Fruit fly (Drosophila melanogaster) whole organism, prepupa: ENCODE data around the gene Theg.

Experiments used
- Blimp-1 ChIP-seq: fragments of 200-800 bp; sonication (Bioruptor generic); optimal IDR thresholded peaks from 3 replicates; lab custom pipeline; 2017; ENCODE audit warnings: missing biosample characterization, missing genetic modification characterization, mild to moderate bottlenecking, moderate library complexity, missing genetic modification reagents
- CG10631 ChIP-seq: fragments of 200-800 bp; sonication (Bioruptor generic); optimal IDR thresholded peaks from 2 replicates; lab custom pipeline; 2016; ENCODE audit warnings: missing biosample characterization, missing genetic modification characterization
- CG10669 ChIP-seq: fragments of 200-800 bp; sonication (Bioruptor generic); optimal IDR thresholded peaks from 3 replicates; lab custom pipeline; 2018; ENCODE audit warnings: missing biosample characterization, mild to moderate bottlenecking, missing genetic modification characterization, moderate library complexity
- CG11294 ChIP-seq: fragments of 200-800 bp; sonication (Bioruptor generic); IDR thresholded peaks from 2 replicates; pipeline ENCODE4 v1.3.6; 2022; ENCODE audit warnings: missing biosample characterization, missing genetic modification characterization
- CG11762 ChIP-seq: fragments of 200-800 bp; sonication (Bioruptor generic); optimal IDR thresholded peaks from 3 replicates; lab custom pipeline; 2016; ENCODE audit warnings: missing biosample characterization, missing genetic modification characterization; ENCODE audit not compliant: insufficient read depth
- CG11902 ChIP-seq: fragments of 200-800 bp; sonication (Bioruptor generic); optimal IDR thresholded peaks from 3 replicates; lab custom pipeline; 2016; ENCODE audit warnings: missing biosample characterization, missing genetic modification characterization
- CG15336 ChIP-seq: fragments of 200-800 bp; sonication (Bioruptor generic); IDR thresholded peaks from 2 replicates; pipeline ENCODE4 v1.3.6; 2022; ENCODE audit warnings: missing biosample characterization, missing genetic modification characterization
- CG16779 ChIP-seq: fragments of 200-800 bp; sonication (Bioruptor generic); optimal IDR thresholded peaks from 3 replicates; lab custom pipeline; 2017; ENCODE audit warnings: missing biosample characterization, mild to moderate bottlenecking, missing genetic modification characterization
- CG3032 ChIP-seq: fragments of 200-800 bp; optimal IDR thresholded peaks from 2 replicates; lab custom pipeline; 2019; ENCODE audit warnings: missing biosample characterization, mild to moderate bottlenecking, missing genetic modification characterization, moderate library complexity
- CG31627 ChIP-seq: fragments of 200-800 bp; sonication (Bioruptor generic); optimal IDR thresholded peaks from 3 replicates; lab custom pipeline; 2016; ENCODE audit warnings: missing biosample characterization, missing genetic modification characterization
- CG32006 ChIP-seq: fragments of 200-800 bp; sonication (Bioruptor generic); optimal IDR thresholded peaks from 3 replicates; lab custom pipeline; 2017; ENCODE audit warnings: missing biosample characterization, mild to moderate bottlenecking, missing genetic modification characterization
- CG34406 ChIP-seq: fragments of 200-800 bp; sonication (Bioruptor generic); optimal IDR thresholded peaks from 3 replicates; lab custom pipeline; 2016; ENCODE audit warnings: missing biosample characterization, missing genetic modification characterization
- CG4318 ChIP-seq: fragments of 200-800 bp; sonication (Bioruptor generic); optimal IDR thresholded peaks from 3 replicates; lab custom pipeline; 2017; ENCODE audit warnings: missing biosample characterization, mild to moderate bottlenecking, missing genetic modification characterization
- CG6163 ChIP-seq: fragments of 200-800 bp; sonication (Bioruptor generic); IDR thresholded peaks from 3 replicates; pipeline ENCODE4 v1.3.6; 2022; ENCODE audit warnings: missing biosample characterization, missing genetic modification characterization
- CG6276 ChIP-seq: fragments of 200-800 bp; sonication (Bioruptor generic); optimal IDR thresholded peaks from 2 replicates; lab custom pipeline; 2017; ENCODE audit warnings: missing biosample characterization, mild to moderate bottlenecking, missing genetic modification characterization
- CG6808 ChIP-seq: fragments of 200-800 bp; sonication (Bioruptor generic); optimal IDR thresholded peaks from 3 replicates; lab custom pipeline; 2017; ENCODE audit warnings: missing biosample characterization, missing genetic modification characterization, mild to moderate bottlenecking, moderate library complexity, missing genetic modification reagents
- CG8119 ChIP-seq: fragments of 200-800 bp; sonication (Bioruptor generic); IDR thresholded peaks from 3 replicates; pipeline ENCODE4 v1.3.6; 2022; ENCODE audit warnings: missing biosample characterization, missing genetic modification characterization
- CG8319 ChIP-seq: fragments of 200-800 bp; sonication (Bioruptor generic); optimal IDR thresholded peaks from 3 replicates; lab custom pipeline; 2016; ENCODE audit warnings: missing biosample characterization, missing genetic modification characterization
- CG8632 ChIP-seq: fragments of 200-800 bp; sonication (Bioruptor generic); optimal IDR thresholded peaks from 3 replicates; lab custom pipeline; 2016; ENCODE audit warnings: missing biosample characterization, missing genetic modification characterization
- CG9139 ChIP-seq: fragments of 200-800 bp; sonication (Bioruptor generic); optimal IDR thresholded peaks from 3 replicates; lab custom pipeline; 2017; ENCODE audit warnings: missing biosample characterization, mild to moderate bottlenecking, missing genetic modification characterization
- Eip75B ChIP-seq: fragments of 200-800 bp; sonication (Bioruptor generic); optimal IDR thresholded peaks from 3 replicates; lab custom pipeline; 2016; ENCODE audit warnings: missing biosample characterization, missing genetic modification characterization
- Eip78C ChIP-seq: fragments of 200-800 bp; sonication (Bioruptor generic); peaks from one replicate; lab custom pipeline; 2016; ENCODE audit warnings: missing biosample characterization, missing genetic modification characterization
- Gug ChIP-seq: fragments of 200-800 bp; sonication (Bioruptor generic); IDR thresholded peaks from 2 replicates; pipeline ENCODE4 v1.3.6; 2022; ENCODE audit warnings: missing biosample characterization, missing genetic modification characterization
- Hr38 ChIP-seq: sonication (Bioruptor generic); optimal IDR thresholded peaks from 2 replicates; lab custom pipeline; 2016; ENCODE audit warnings: missing biosample characterization, missing genetic modification characterization
- Hr39 ChIP-seq: fragments of 200-800 bp; sonication (Bioruptor generic); optimal IDR thresholded peaks from 2 replicates; lab custom pipeline; 2016; ENCODE audit warnings: missing biosample characterization, missing genetic modification characterization
- Hr4 ChIP-seq: fragments of 200-800 bp; sonication (Bioruptor generic); optimal IDR thresholded peaks from 3 replicates; lab custom pipeline; 2016; ENCODE audit warnings: missing biosample characterization, missing genetic modification characterization
- Lpt ChIP-seq: fragments of 200-800 bp; sonication (Bioruptor generic); optimal IDR thresholded peaks from 3 replicates; lab custom pipeline; 2016; ENCODE audit warnings: missing biosample characterization, missing genetic modification characterization
- OdsH ChIP-seq: fragments of 200-800 bp; sonication (Bioruptor generic); optimal IDR thresholded peaks from 3 replicates; lab custom pipeline; 2016; ENCODE audit warnings: missing biosample characterization, missing genetic modification characterization
- Smox ChIP-seq: fragments of 200-800 bp; sonication (Bioruptor generic); optimal IDR thresholded peaks from 3 replicates; lab custom pipeline; 2016; ENCODE audit warnings: missing biosample characterization, missing genetic modification characterization
- Sox102F ChIP-seq: fragments of 200-800 bp; sonication (Bioruptor generic); optimal IDR thresholded peaks from 2 replicates; lab custom pipeline; 2016; ENCODE audit warnings: missing biosample characterization, mild to moderate bottlenecking, missing genetic modification characterization
- Sox15 ChIP-seq: fragments of 200-800 bp; sonication (Bioruptor generic); optimal IDR thresholded peaks from 3 replicates; lab custom pipeline; 2016; ENCODE audit warnings: missing biosample characterization, missing genetic modification characterization
- acj6 ChIP-seq: fragments of 200-800 bp; sonication (Bioruptor generic); optimal IDR thresholded peaks from 3 replicates; lab custom pipeline; 2016; ENCODE audit warnings: missing biosample characterization, missing genetic modification characterization
- cyc ChIP-seq: fragments of 200-800 bp; sonication (Bioruptor generic); optimal IDR thresholded peaks from 3 replicates; lab custom pipeline; 2016; ENCODE audit warnings: missing biosample characterization, missing genetic modification characterization
- dac ChIP-seq: fragments of 200-800 bp; sonication (Bioruptor generic); optimal IDR thresholded peaks from 2 replicates; lab custom pipeline; 2017; ENCODE audit warnings: missing biosample characterization, mild to moderate bottlenecking, missing genetic modification characterization
- dsx ChIP-seq: fragments of 200-800 bp; optimal IDR thresholded peaks from 3 replicates; lab custom pipeline; 2019; ENCODE audit warnings: missing biosample characterization, mild to moderate bottlenecking, missing genetic modification characterization, moderate library complexity; ENCODE audit not compliant: poor library complexity, severe bottlenecking
- eg ChIP-seq: fragments of 200-800 bp; sonication (Bioruptor generic); IDR thresholded peaks from 3 replicates; pipeline ENCODE4 v1.3.6; 2022; ENCODE audit warnings: missing biosample characterization, missing genetic modification characterization
- fd59A ChIP-seq: fragments of 200-800 bp; sonication (Bioruptor generic); optimal IDR thresholded peaks from 2 replicates; lab custom pipeline; 2017; ENCODE audit warnings: missing biosample characterization, mild to moderate bottlenecking, missing genetic modification characterization, missing genetic modification reagents
- lz ChIP-seq: fragments of 200-800 bp; sonication (Bioruptor generic); optimal IDR thresholded peaks from 3 replicates; lab custom pipeline; 2016; ENCODE audit warnings: missing biosample characterization, missing genetic modification characterization
- net ChIP-seq: fragments of 200-800 bp; sonication (Bioruptor generic); optimal IDR thresholded peaks from 3 replicates; lab custom pipeline; 2016; ENCODE audit warnings: missing biosample characterization, missing genetic modification characterization
- salr ChIP-seq, 2 experiments: fragments of 200-800 bp; sonication (Bioruptor generic); optimal IDR thresholded peaks; 3 replicates each; lab custom pipeline; 2016 to 2018; ENCODE audit warnings: missing biosample characterization in 2 of 2, missing genetic modification characterization in 2 of 2, mild to moderate bottlenecking in 1 of 2
- ss ChIP-seq, 2 experiments: fragments of 200-800 bp; sonication (Bioruptor generic); optimal IDR thresholded peaks; 2 replicates in 1 of 2; 3 replicates in 1 of 2; lab custom pipeline; 2017 to 2018; ENCODE audit warnings: mild to moderate bottlenecking in 2 of 2, missing biosample characterization in 2 of 2, missing genetic modification characterization in 2 of 2, moderate library complexity in 1 of 2
- svp ChIP-seq: fragments of 200-800 bp; sonication (Bioruptor generic); peaks from one replicate; lab custom pipeline; 2016; ENCODE audit warnings: missing biosample characterization, missing genetic modification characterization

Gene Theg

dm6 chr3R:21970538-21971080 lies 43.9 kb upstream of the Theg start (continued):
- TF ChIP-seq CG11762 (GFP tag; lab: Kevin White, UChicago): no peak
- no peak for TF ChIP-seq Eip78C
- TF ChIP-seq Lpt (GFP tag; lab: Kevin White, UChicago): no peak
- no peak for TF ChIP-seq CG11294 (GFP tag; lab: Robert Waterston, UW)
- no peak for TF ChIP-seq CG32006 (GFP tag; lab: Kevin White, UChicago)
- no peak for TF ChIP-seq Hr39
- TF ChIP-seq CG8319 (GFP tag; lab: Kevin White, UChicago): no peak
- TF ChIP-seq CG31627 (GFP tag; lab: Kevin White, UChicago): no peak
- TF ChIP-seq OdsH (GFP tag; lab: Kevin White, UChicago): no peak
- TF ChIP-seq ss (GFP tag; optimal IDR thresholded peaks at IDR 0.05; lab: Kevin White, UChicago): peak in 1 of 2 experiments; percentile 20
- no peak for TF ChIP-seq cyc (GFP tag; lab: Kevin White, UChicago)
- TF ChIP-seq lz (GFP tag; lab: Kevin White, UChicago): no peak
- TF ChIP-seq CG4318 (GFP tag; lab: Kevin White, UChicago): no peak
- TF ChIP-seq svp: peak; percentile 69
- no peak for TF ChIP-seq CG6276 (GFP tag; lab: Kevin White, UChicago)
- no peak for TF ChIP-seq CG3032 (tag; lab: Kevin White, UChicago)
- TF ChIP-seq CG34406 (GFP tag; lab: Kevin White, UChicago): no peak

dm6 chr3R:21971141-21971540 lies 43.4 kb upstream of the Theg start:
- no peak for TF ChIP-seq Eip75B
- TF ChIP-seq Hr4 (GFP tag; lab: Kevin White, UChicago): no peak
- peak; percentile 16 for TF ChIP-seq CG6808 (GFP tag; lab: Kevin White, UChicago)
- no peak for TF ChIP-seq CG8319 (GFP tag; lab: Kevin White, UChicago)
- TF ChIP-seq CG10631 (GFP tag; lab: Kevin White, UChicago): no peak
- TF ChIP-seq eg: peak; percentile 55; the same call in 2 of the 3 replicates
- TF ChIP-seq Eip78C: peak; percentile 11
- TF ChIP-seq lz (GFP tag; lab: Kevin White, UChicago): no peak
- TF ChIP-seq Lpt (GFP tag; lab: Kevin White, UChicago): no peak
- TF ChIP-seq fd59A: no peak
- TF ChIP-seq acj6: no peak

- TF ChIP-seq CG11762 (GFP tag; lab: Kevin White, UChicago) (no peak), cyc (GFP tag; lab: Kevin White, UChicago) (no peak), CG31627 (GFP tag; lab: Kevin White, UChicago) (no peak)
These were observed 42.9 kb upstream of the Theg start for dm6 chr3R:21971553-21971952.

dm6 chr3R:21972069-21972468 lies 42.4 kb upstream of the Theg start:
- TF ChIP-seq eg: peak; percentile 96
- TF ChIP-seq CG6808 (GFP tag; lab: Kevin White, UChicago): peak; percentile 97
- peak; percentile 42 for TF ChIP-seq CG8319 (GFP tag; lab: Kevin White, UChicago)
- TF ChIP-seq Lpt (GFP tag; lab: Kevin White, UChicago): peak; percentile 84
- TF ChIP-seq cyc (GFP tag; lab: Kevin White, UChicago): no peak
- TF ChIP-seq dac (GFP tag; lab: Kevin White, UChicago): peak; percentile 79
- TF ChIP-seq dsx: peak; percentile 85
- peak; percentile 94 for TF ChIP-seq CG8119 (GFP tag; lab: Robert Waterston, UW)
- TF ChIP-seq CG11902 (GFP tag; lab: Kevin White, UChicago): no peak
- peak; percentile 66 for TF ChIP-seq CG34406 (GFP tag; lab: Kevin White, UChicago)
- peak; percentile 78 for TF ChIP-seq Gug (GFP tag; lab: Robert Waterston, UW)
- TF ChIP-seq net (GFP tag; lab: Kevin White, UChicago): peak; percentile 90
- peak; percentile 70 for TF ChIP-seq CG8632 (GFP tag; lab: Kevin White, UChicago)
- TF ChIP-seq Eip75B: peak; percentile 70
- TF ChIP-seq CG10631 (GFP tag; lab: Kevin White, UChicago): peak; percentile 14
- peak; percentile 97 for TF ChIP-seq CG9139
- peak; percentile 92 for TF ChIP-seq CG6276 (GFP tag; lab: Kevin White, UChicago)
- TF ChIP-seq CG15336: peak; percentile 88
- TF ChIP-seq Hr38 (GFP tag; lab: Kevin White, UChicago): no peak
- peak; percentile 98 for TF ChIP-seq ss (GFP tag; optimal IDR thresholded peaks at IDR 0.05; lab: Kevin White, UChicago)
- peak; percentile 91 for TF ChIP-seq CG10669
- TF ChIP-seq salr (GFP tag; optimal IDR thresholded peaks at IDR 0.05; lab: Kevin White, UChicago): peak; percentile 80 to 90
- no peak for TF ChIP-seq CG31627 (GFP tag; lab: Kevin White, UChicago)
- peak; percentile 47 for TF ChIP-seq Sox102F (GFP tag; lab: Kevin White, UChicago)
- TF ChIP-seq Sox15 (GFP tag; lab: Kevin White, UChicago): no peak
- TF ChIP-seq Smox: no peak
- peak; percentile 18 for TF ChIP-seq Hr4 (GFP tag; lab: Kevin White, UChicago)
- TF ChIP-seq CG16779 (tag; lab: Kevin White, UChicago): peak; percentile 96
- peak; percentile 6 for TF ChIP-seq Blimp-1 (GFP tag; lab: Kevin White, UChicago)
- TF ChIP-seq CG11762 (GFP tag; lab: Kevin White, UChicago): peak; percentile 62
- TF ChIP-seq CG6163 (GFP tag; lab: Robert Waterston, UW): peak; percentile 96
